Worm (Caenorhabditis elegans) whole organism, L2 larva: ENCODE data around the gene F09C12.2.
"Not testable (repeated sequence)": the region's sequence is repeated elsewhere in the genome, so short reads cannot be mapped to it uniquely, and the experiment has no call there.

Experiments
- R02D3.7 ChIP-seq: fragments of 150-350 bp; optimal IDR thresholded peaks from 2 replicates; lab custom pipeline; 2014; ENCODE audit warnings: missing biosample characterization, missing genetic modification characterization
- ZK546.5 ChIP-seq: sonication (generic microtip); optimal IDR thresholded peaks from 2 replicates; lab custom pipeline; 2017; ENCODE audit warnings: missing biosample characterization, missing genetic modification characterization
- aly-2 ChIP-seq: fragments of 150-350 bp; optimal IDR thresholded peaks from 2 replicates; lab custom pipeline; 2014; ENCODE audit warnings: missing biosample characterization, missing genetic modification characterization
- ama-1 ChIP-seq: fragments of 150-350 bp; optimal IDR thresholded peaks from 2 replicates; lab custom pipeline; 2018; ENCODE audit warnings: inconsistent platforms
- ceh-82 ChIP-seq: fragments of 150-350 bp; optimal IDR thresholded peaks from 2 replicates; lab custom pipeline; 2014; ENCODE audit warnings: missing biosample characterization, missing genetic modification characterization
- crh-2 ChIP-seq: sonication (generic microtip); optimal IDR thresholded peaks from 2 replicates; lab custom pipeline; 2017; ENCODE audit warnings: missing biosample characterization, missing genetic modification characterization
- egl-27 ChIP-seq: sonication (generic microtip); optimal IDR thresholded peaks from 3 replicates; lab custom pipeline; 2017; ENCODE audit warnings: missing biosample characterization, missing genetic modification reagents, missing genetic modification characterization
- elt-3 ChIP-seq: sonication (generic microtip); optimal IDR thresholded peaks from 2 replicates; lab custom pipeline; 2017; ENCODE audit warnings: missing biosample characterization, missing genetic modification characterization
- fos-1 ChIP-seq: fragments of 150-350 bp; optimal IDR thresholded peaks from 2 replicates; lab custom pipeline; 2014; ENCODE audit warnings: missing biosample characterization, missing genetic modification characterization
- gmeb-1 ChIP-seq: fragments of 150-350 bp; optimal IDR thresholded peaks from 2 replicates; lab custom pipeline; 2014; ENCODE audit warnings: missing biosample characterization, missing genetic modification characterization
- lin-11 ChIP-seq: fragments of 150-350 bp; sonication (generic microtip); optimal IDR thresholded peaks from 2 replicates; lab custom pipeline; 2014; ENCODE audit warnings: missing biosample characterization, missing genetic modification characterization, inconsistent platforms, mixed read lengths
- mab-5 ChIP-seq: fragments of 150-350 bp; optimal IDR thresholded peaks from 2 replicates; lab custom pipeline; 2014; ENCODE audit warnings: missing biosample characterization, missing genetic modification characterization
- mbf-1 ChIP-seq: sonication (generic microtip); optimal IDR thresholded peaks from 2 replicates; lab custom pipeline; 2017; ENCODE audit warnings: missing biosample characterization, missing genetic modification characterization
- mdl-1 ChIP-seq, 2 experiments: fragments of 150-350 bp in 1 of 2; sonication (generic microtip) in 1 of 2; optimal IDR thresholded peaks; 2 replicates each; lab custom pipeline; 2017; ENCODE audit warnings: missing biosample characterization in 2 of 2, missing genetic modification characterization in 2 of 2
- nhr-10 ChIP-seq: sonication (generic microtip); optimal IDR thresholded peaks from 2 replicates; lab custom pipeline; 2017; ENCODE audit warnings: missing biosample characterization, missing genetic modification characterization
- nhr-11 ChIP-seq: fragments of 150-350 bp; optimal IDR thresholded peaks from 2 replicates; lab custom pipeline; 2014; ENCODE audit warnings: missing biosample characterization, missing genetic modification characterization
- nhr-12 ChIP-seq: fragments of 150-350 bp; optimal IDR thresholded peaks from 2 replicates; lab custom pipeline; 2014; ENCODE audit warnings: missing biosample characterization, missing genetic modification characterization
- nhr-23 ChIP-seq: fragments of 150-350 bp; optimal IDR thresholded peaks from 2 replicates; lab custom pipeline; 2014; ENCODE audit warnings: missing biosample characterization, missing genetic modification reagents, missing genetic modification characterization
- nhr-25 ChIP-seq: fragments of 150-350 bp; sonication (generic microtip); optimal IDR thresholded peaks from 3 replicates; lab custom pipeline; 2014; ENCODE audit warnings: missing biosample characterization, missing genetic modification characterization
- nhr-6 ChIP-seq: fragments of 150-350 bp; optimal IDR thresholded peaks from 2 replicates; lab custom pipeline; 2014; ENCODE audit warnings: missing biosample characterization, missing genetic modification characterization
- nhr-77 ChIP-seq: fragments of 150-350 bp; optimal IDR thresholded peaks from 2 replicates; lab custom pipeline; 2014; ENCODE audit warnings: missing biosample characterization, missing genetic modification characterization
- peb-1 ChIP-seq: fragments of 150-350 bp; optimal IDR thresholded peaks from 2 replicates; lab custom pipeline; 2014; ENCODE audit warnings: missing biosample characterization, missing genetic modification characterization
- sem-4 ChIP-seq: fragments of 150-350 bp; optimal IDR thresholded peaks from 2 replicates; lab custom pipeline; 2014; ENCODE audit warnings: missing biosample characterization, missing genetic modification reagents, missing genetic modification characterization
- skn-1 ChIP-seq: sonication (generic microtip); optimal IDR thresholded peaks from 2 replicates; lab custom pipeline; 2017; ENCODE audit warnings: missing biosample characterization, missing genetic modification characterization
- sma-9 ChIP-seq, 2 experiments: fragments of 150-350 bp in 1 of 2; sonication (generic microtip) in 1 of 2; optimal IDR thresholded peaks; 2 replicates each; lab custom pipeline; 2014 to 2016; ENCODE audit warnings: missing genetic modification characterization in 2 of 2, mild to moderate bottlenecking in 1 of 2, missing biosample characterization in 1 of 2, missing compliant biosample characterization in 1 of 2, missing genetic modification reagents in 1 of 2, moderate library complexity in 1 of 2
- snpc-4 ChIP-seq: fragments of 150-350 bp; optimal IDR thresholded peaks from 2 replicates; lab custom pipeline; 2014; ENCODE audit warnings: missing biosample characterization, missing genetic modification characterization
- unc-39 ChIP-seq: fragments of 150-350 bp; optimal IDR thresholded peaks from 2 replicates; lab custom pipeline; 2014; ENCODE audit warnings: missing biosample characterization, missing genetic modification characterization
- unc-55 ChIP-seq: fragments of 150-350 bp; sonication (generic microtip); optimal IDR thresholded peaks from 3 replicates; lab custom pipeline; 2014; ENCODE audit warnings: missing biosample characterization, missing genetic modification reagents, missing genetic modification characterization
- unc-62 ChIP-seq: fragments of 150-350 bp; optimal IDR thresholded peaks from 2 replicates; lab custom pipeline; 2014; ENCODE audit warnings: missing biosample characterization, missing genetic modification reagents, missing genetic modification characterization
- zag-1 ChIP-seq: fragments of 150-350 bp; optimal IDR thresholded peaks from 2 replicates; lab custom pipeline; 2014; ENCODE audit warnings: missing biosample characterization, missing genetic modification characterization
- ztf-1 ChIP-seq: fragments of 200-800 bp; sonication (Bioruptor generic); conservative IDR thresholded peaks from 2 replicates; pipeline ENCODE4 v1.3.6; 2022; ENCODE audit warnings: missing genetic modification characterization, missing compliant biosample characterization
- ztf-11 ChIP-seq: sonication (generic microtip); optimal IDR thresholded peaks from 2 replicates; lab custom pipeline; 2017; ENCODE audit warnings: missing biosample characterization, missing genetic modification characterization

F09C12.2 gene

ce11 chrII:5142619-5143018, 32.8 kb downstream of the F09C12.2 start, which contains the start of gene F58A6.1:
F58A6.1 (plus strand) TSS chrII:5142919.
- TF ChIP-seq mdl-1 (tag; optimal IDR thresholded peaks at IDR 0.05; lab: Kevin White, UChicago) = no peak

- no peak for TF ChIP-seq unc-39
- TF ChIP-seq unc-55 (GFP tag; lab: Kevin White, UChicago) = no peak
- no peak for TF ChIP-seq ceh-82 (tag; lab: Kevin White, UChicago)
- TF ChIP-seq lin-11 (tag; lab: Kevin White, UChicago) = no peak
- TF ChIP-seq nhr-23 (tag; lab: Kevin White, UChicago) = no peak
- no peak for TF ChIP-seq nhr-25 (tag; lab: Kevin White, UChicago)
- TF ChIP-seq sma-9 (GFP tag; optimal IDR thresholded peaks at IDR 0.05; lab: Kevin White, UChicago) = no peak
- TF ChIP-seq sma-9 (tag; optimal IDR thresholded peaks at IDR 0.05; lab: Kevin White, UChicago) = no peak
- TF ChIP-seq ztf-11 (tag; lab: Kevin White, UChicago) = no peak
- TF ChIP-seq aly-2 (tag; lab: Kevin White, UChicago) = no peak
- TF ChIP-seq egl-27 (tag; lab: Kevin White, UChicago) = no peak
Measured at ce11 chrII:5148349-5148748, 38.5 kb downstream of the F09C12.2 start, which contains the start of gene F58A6.5. F58A6.5 (minus strand) TSS chrII:5148449.

- no peak for TF ChIP-seq nhr-11
- TF ChIP-seq mab-5 (tag; lab: Kevin White, UChicago) = no peak
- TF ChIP-seq ZK546.5 (tag; lab: Kevin White, UChicago) = no peak
- no peak for TF ChIP-seq mbf-1 (tag; lab: Kevin White, UChicago)
- no peak for TF ChIP-seq peb-1 (tag; lab: Kevin White, UChicago)
- TF ChIP-seq fos-1 (tag; lab: Kevin White, UChicago) = no peak
- no peak for TF ChIP-seq gmeb-1 (tag; lab: Kevin White, UChicago)
- no peak for TF ChIP-seq nhr-6 (tag; lab: Kevin White, UChicago)
- TF ChIP-seq aly-2 (tag; lab: Kevin White, UChicago) = no peak
- no peak for TF ChIP-seq ztf-11 (tag; lab: Kevin White, UChicago)
Measured at ce11 chrII:5150829-5151228, 41.0 kb downstream of the F09C12.2 start, which contains the start of gene srb-16. srb-16 (minus strand) TSS chrII:5150929.

- TF ChIP-seq sem-4 (tag; lab: Kevin White, UChicago) (no peak), snpc-4 (tag; lab: Kevin White, UChicago) (no peak), skn-1 (tag; lab: Kevin White, UChicago) (no peak), elt-3 (tag; lab: Kevin White, UChicago) (no peak), unc-62 (no peak)
Measured at ce11 chrII:5154540-5154939, 44.7 kb downstream of the F09C12.2 start, which contains the start of gene srb-12. srb-12 (minus strand) TSS chrII:5154640.

- TF ChIP-seq ztf-1 (no peak), crh-2 (tag; lab: Kevin White, UChicago) (no peak), sma-9 (GFP tag; optimal IDR thresholded peaks at IDR 0.05; lab: Kevin White, UChicago) (no peak), sma-9 (tag; optimal IDR thresholded peaks at IDR 0.05; lab: Kevin White, UChicago) (no peak)
Measured at ce11 chrII:5156983-5157382, 47.2 kb downstream of the F09C12.2 start, which contains the start of gene msp-45. msp-45 (minus strand) TSS chrII:5157083.

- TF ChIP-seq zag-1 (tag; lab: Kevin White, UChicago) = no peak
- TF ChIP-seq ama-1 (lab: Kevin White, UChicago) = no peak
- no peak for TF ChIP-seq ztf-11 (tag; lab: Kevin White, UChicago)
- TF ChIP-seq nhr-12 (tag; lab: Kevin White, UChicago) = no peak
- TF ChIP-seq unc-55 (GFP tag; lab: Kevin White, UChicago) = no peak
- TF ChIP-seq mdl-1 (tag; optimal IDR thresholded peaks at IDR 0.05; lab: Kevin White, UChicago) = no peak
- TF ChIP-seq peb-1 (tag; lab: Kevin White, UChicago) = no peak
Measured at ce11 chrII:5157525-5157924, 47.7 kb downstream of the F09C12.2 start, which contains the start of gene srb-13. srb-13 (minus strand) TSS chrII:5157625.

- not testable (repeated sequence) for TF ChIP-seq nhr-77; R02D3.7; nhr-10 (tag; lab: Kevin White, UChicago)
Measured at ce11 chrII:5158774-5159173, 49.0 kb downstream of the F09C12.2 start, which contains the start of gene F58A6.9. F58A6.9 (minus strand) TSS chrII:5158874.
